Worm (Caenorhabditis elegans) whole organism, mixed stage, embryonic: ENCODE results near the gene C17H12.8.

Experiments used
- M03D4.4 ChIP-seq: sonication (generic microtip); optimal IDR thresholded peaks from 2 replicates; lab custom pipeline; 2017; ENCODE audit warnings: mild to moderate bottlenecking, missing genetic modification characterization, missing compliant biosample characterization
- bed-3 ChIP-seq: fragments of 200-800 bp; sonication (Bioruptor generic); optimal IDR thresholded peaks from 3 replicates; lab custom pipeline; 2018; ENCODE audit warnings: mild to moderate bottlenecking, missing genetic modification characterization, moderate library complexity, missing compliant biosample characterization
- blmp-1 ChIP-seq: fragments of 150-350 bp; optimal IDR thresholded peaks from 2 replicates; lab custom pipeline; 2014; ENCODE audit warnings: missing biosample characterization, missing genetic modification characterization
- ceh-39 ChIP-seq: fragments of 150-350 bp; optimal IDR thresholded peaks from 2 replicates; lab custom pipeline; 2014; ENCODE audit warnings: missing biosample characterization, missing genetic modification characterization
- ceh-43 ChIP-seq: fragments of 200-800 bp; sonication (Bioruptor generic); optimal IDR thresholded peaks from 2 replicates; lab custom pipeline; 2018; ENCODE audit warnings: mild to moderate bottlenecking, missing genetic modification characterization, moderate library complexity, missing compliant biosample characterization
- ceh-83 ChIP-seq: fragments of 200-800 bp; sonication (Bioruptor generic); optimal IDR thresholded peaks from 2 replicates; lab custom pipeline; 2018; ENCODE audit warnings: mild to moderate bottlenecking, missing genetic modification characterization, missing compliant biosample characterization
- ces-1 ChIP-seq: fragments of 150-350 bp; optimal IDR thresholded peaks from 2 replicates; lab custom pipeline; 2014; ENCODE audit warnings: missing biosample characterization, missing genetic modification reagents, missing genetic modification characterization
- drap-1 ChIP-seq: fragments of 200-800 bp; sonication (Bioruptor generic); optimal IDR thresholded peaks from 3 replicates; lab custom pipeline; 2018; ENCODE audit warnings: mild to moderate bottlenecking, missing genetic modification characterization, missing compliant biosample characterization
- elt-3 ChIP-seq: fragments of 150-350 bp; optimal IDR thresholded peaks from 2 replicates; lab custom pipeline; 2014; ENCODE audit warnings: missing biosample characterization, missing genetic modification characterization
- flh-1 ChIP-seq: fragments of 200-800 bp; sonication (Bioruptor generic); optimal IDR thresholded peaks from 2 replicates; lab custom pipeline; 2018; ENCODE audit warnings: mild to moderate bottlenecking, missing genetic modification characterization, moderate library complexity, missing compliant biosample characterization
- ham-2 ChIP-seq: fragments of 200-800 bp; sonication (Bioruptor generic); optimal IDR thresholded peaks from 2 replicates; lab custom pipeline; 2018; ENCODE audit warnings: mild to moderate bottlenecking, missing genetic modification characterization, missing compliant biosample characterization
- hlh-1 ChIP-seq: fragments of 150-350 bp; optimal IDR thresholded peaks from 2 replicates; lab custom pipeline; 2014; ENCODE audit warnings: missing biosample characterization, missing genetic modification reagents, missing genetic modification characterization
- lsy-2 ChIP-seq: fragments of 150-350 bp; optimal IDR thresholded peaks from 2 replicates; lab custom pipeline; 2014; ENCODE audit warnings: missing biosample characterization, missing genetic modification characterization
- mab-5 ChIP-seq: fragments of 150-350 bp; optimal IDR thresholded peaks from 2 replicates; lab custom pipeline; 2014; ENCODE audit warnings: missing biosample characterization, missing genetic modification characterization
- mep-1 ChIP-seq: fragments of 150-350 bp; optimal IDR thresholded peaks from 2 replicates; lab custom pipeline; 2017; ENCODE audit warnings: missing biosample characterization, missing genetic modification reagents, missing genetic modification characterization, inconsistent platforms
- mls-2 ChIP-seq: sonication (generic microtip); optimal IDR thresholded peaks from 2 replicates; lab custom pipeline; 2016; ENCODE audit warnings: mild to moderate bottlenecking, missing genetic modification characterization, moderate library complexity, missing compliant biosample characterization
- nhr-237 ChIP-seq: fragments of 150-350 bp; optimal IDR thresholded peaks from 2 replicates; lab custom pipeline; 2014; ENCODE audit warnings: missing biosample characterization, missing genetic modification characterization
- nhr-28 ChIP-seq: fragments of 150-350 bp; optimal IDR thresholded peaks from 2 replicates; lab custom pipeline; 2014; ENCODE audit warnings: missing biosample characterization, missing genetic modification characterization
- nhr-76 ChIP-seq: sonication (generic microtip); optimal IDR thresholded peaks from 2 replicates; lab custom pipeline; 2017; ENCODE audit warnings: missing biosample characterization, missing genetic modification characterization
- pha-4 ChIP-seq: fragments of 150-350 bp; optimal IDR thresholded peaks from 2 replicates; lab custom pipeline; 2018; ENCODE audit warnings: missing biosample characterization, missing genetic modification reagents, missing genetic modification characterization
- sem-2 ChIP-seq: fragments of 200-800 bp; sonication (Bioruptor generic); optimal IDR thresholded peaks from 2 replicates; lab custom pipeline; 2018; ENCODE audit warnings: mild to moderate bottlenecking, missing genetic modification characterization, missing compliant biosample characterization
- sptf-1 ChIP-seq: sonication (generic microtip); optimal IDR thresholded peaks from 2 replicates; lab custom pipeline; 2017; ENCODE audit warnings: mild to moderate bottlenecking, missing genetic modification characterization, moderate library complexity, missing compliant biosample characterization
- tbx-8 ChIP-seq: fragments of 200-800 bp; sonication (Bioruptor generic); optimal IDR thresholded peaks from 2 replicates; lab custom pipeline; 2018; ENCODE audit warnings: mild to moderate bottlenecking, missing genetic modification characterization, moderate library complexity, missing compliant biosample characterization
- unc-120 ChIP-seq: sonication (generic microtip); optimal IDR thresholded peaks from 2 replicates; lab custom pipeline; 2017; ENCODE audit warnings: missing genetic modification characterization, missing compliant biosample characterization; ENCODE audit not compliant: poor library complexity, severe bottlenecking
- unc-39 ChIP-seq: fragments of 150-350 bp; optimal IDR thresholded peaks from 2 replicates; lab custom pipeline; 2014; ENCODE audit warnings: missing biosample characterization, missing genetic modification characterization
- unc-62 ChIP-seq: fragments of 150-350 bp; optimal IDR thresholded peaks from 2 replicates; lab custom pipeline; 2014; ENCODE audit warnings: missing biosample characterization, missing genetic modification reagents, missing genetic modification characterization
- zip-8 ChIP-seq: fragments of 150-350 bp; optimal IDR thresholded peaks from 2 replicates; lab custom pipeline; 2014; ENCODE audit warnings: missing biosample characterization, missing genetic modification characterization
- ztf-11 ChIP-seq: fragments of 150-350 bp; optimal IDR thresholded peaks from 2 replicates; lab custom pipeline; 2014; ENCODE audit warnings: missing biosample characterization, missing genetic modification characterization

The C17H12.8 gene

DNA sequence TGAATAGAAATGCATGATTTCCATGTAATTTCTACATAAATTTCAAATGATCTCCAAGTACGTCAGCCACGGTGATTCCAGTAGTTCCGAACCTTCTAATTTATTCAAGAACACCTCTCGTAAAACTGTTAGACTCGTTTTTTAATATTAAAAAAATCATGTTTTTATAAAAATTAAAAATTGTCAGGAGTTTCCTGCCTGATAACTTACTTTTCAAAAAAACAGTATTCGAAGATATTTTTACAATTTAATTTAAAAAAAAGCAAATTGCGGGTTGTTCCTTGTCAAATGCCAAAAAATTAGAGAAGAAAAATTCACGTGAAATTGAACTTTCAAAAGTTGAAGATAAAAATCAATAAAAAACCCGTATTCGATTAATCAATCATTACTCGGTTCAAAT lies 23.0 kb upstream of the C17H12.8 start, which contains the start of the genes C17H12.3 and C17H12.12:
TSS of gene C17H12.3 (minus strand) at position 101 of the 400 bp plus-strand sequence.
TSS of gene C17H12.12 (plus strand) at position 396 of the 400 bp plus-strand sequence.
- TF ChIP-seq drap-1 (no peak), ztf-11 (tag; lab: Kevin White, UChicago) (no peak), sptf-1 (no peak), elt-3 (tag; lab: Kevin White, UChicago) (no peak), mls-2 (tag; lab: Kevin White, UChicago) (no peak), nhr-76 (tag; lab: Kevin White, UChicago) (no peak), mep-1 (tag; lab: Kevin White, UChicago) (no peak), flh-1 (GFP tag; lab: Kevin White, UChicago) (no peak), tbx-8 (GFP tag; lab: Kevin White, UChicago) (no peak), M03D4.4 (tag; lab: Kevin White, UChicago) (no peak), bed-3 (GFP tag; lab: Kevin White, UChicago) (no peak), unc-120 (tag; lab: Kevin White, UChicago) (no peak), sem-2 (no peak), nhr-28 (no peak), ham-2 (GFP tag; lab: Kevin White, UChicago) (no peak), mab-5 (tag; lab: Kevin White, UChicago) (no peak)

DNA sequence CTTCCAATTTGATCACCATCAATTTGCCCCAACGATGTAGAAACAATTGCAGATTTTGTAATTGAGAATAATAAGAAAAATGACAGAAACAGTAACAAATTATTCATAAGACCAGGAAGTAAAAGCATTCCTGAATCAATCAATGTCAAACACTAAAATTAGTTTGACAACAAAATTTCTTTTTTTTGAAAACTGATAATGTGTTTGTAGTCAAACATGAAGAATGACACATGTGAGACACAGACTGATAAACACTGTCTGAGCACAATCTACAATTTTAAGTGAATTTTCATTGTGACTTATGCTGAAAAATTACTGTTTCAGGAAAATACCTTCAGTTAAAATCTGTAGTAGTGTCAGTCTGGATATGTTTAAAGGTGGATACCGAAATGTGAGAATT lies 16.4 kb upstream of the C17H12.8 start, which contains the start of the genes cest-4 and C17H12.11:
TSS of gene cest-4 (minus strand) at position 206 of the 400 bp plus-strand sequence.
TSS of gene C17H12.11 (plus strand) at position 256 of the 400 bp plus-strand sequence.
- TF ChIP-seq flh-1 (GFP tag; lab: Kevin White, UChicago) = no peak
- TF ChIP-seq pha-4 = no peak
- no peak for TF ChIP-seq drap-1
- TF ChIP-seq lsy-2 = no peak
- no peak for TF ChIP-seq ceh-43 (GFP tag; lab: Kevin White, UChicago)
- TF ChIP-seq unc-39 (tag; lab: Kevin White, UChicago) = no peak
- no peak for TF ChIP-seq elt-3 (tag; lab: Kevin White, UChicago)
- no peak for TF ChIP-seq ces-1 (GFP tag; lab: Kevin White, UChicago)
- no peak for TF ChIP-seq mep-1 (tag; lab: Kevin White, UChicago)
- no peak for TF ChIP-seq ceh-39 (tag; lab: Kevin White, UChicago)

DNA sequence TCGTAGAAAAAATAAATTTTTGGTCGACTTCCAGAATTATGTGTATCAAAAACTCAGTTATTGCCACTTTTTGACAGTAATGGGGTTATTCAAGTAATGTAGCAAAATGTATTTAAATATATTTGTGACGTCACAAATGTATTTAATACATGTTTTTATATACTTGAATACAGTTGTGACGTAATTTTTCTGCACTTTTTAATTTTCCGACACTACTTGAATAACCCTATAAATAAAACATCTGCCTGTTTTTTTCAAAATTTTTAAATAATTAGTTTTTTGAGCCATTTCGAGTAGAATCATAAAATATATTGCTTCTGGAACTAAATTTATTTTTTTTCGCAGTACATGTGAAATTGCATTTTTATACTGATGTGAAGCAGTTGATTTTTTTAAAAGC lies 15.2 kb upstream of the C17H12.8 start:
- TF ChIP-seq blmp-1 (tag; lab: Kevin White, UChicago) = no peak
- peak; percentile 91 for TF ChIP-seq zip-8 (tag; lab: Kevin White, UChicago)
- TF ChIP-seq ceh-43 (GFP tag; lab: Kevin White, UChicago) = no peak
- TF ChIP-seq mab-5 (tag; lab: Kevin White, UChicago) = no peak
- no peak for TF ChIP-seq tbx-8 (GFP tag; lab: Kevin White, UChicago)
- TF ChIP-seq lsy-2 = no peak

DNA sequence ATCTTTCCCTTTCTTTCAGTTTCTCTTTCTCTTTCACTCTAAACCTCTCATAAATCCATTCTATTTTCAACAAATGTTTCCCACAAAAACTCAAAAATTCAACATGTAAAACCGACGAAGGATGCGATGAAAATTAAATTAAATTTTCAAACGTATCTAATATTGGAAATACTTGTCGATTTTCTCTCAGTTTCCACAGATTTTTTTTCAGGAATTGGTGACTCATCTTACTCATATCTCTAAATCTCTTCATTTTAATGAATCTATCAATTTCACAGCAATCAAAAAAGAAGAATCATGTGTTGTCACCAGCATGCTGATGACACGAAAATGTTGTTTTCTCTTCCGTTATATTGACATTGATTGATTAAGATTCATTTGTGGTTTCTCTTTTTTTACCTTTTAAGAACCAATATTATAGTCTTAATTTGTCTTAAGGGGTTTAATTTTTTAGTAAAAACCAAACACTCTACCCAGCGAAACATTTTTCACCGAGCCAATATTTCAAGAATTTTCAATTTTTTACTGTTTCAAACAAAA lies 14.6 kb upstream of the C17H12.8 start:
- no peak for TF ChIP-seq pha-4
- TF ChIP-seq unc-62 (GFP tag; lab: Kevin White, UChicago) = peak; percentile 61
- TF ChIP-seq bed-3 (GFP tag; lab: Kevin White, UChicago) = no peak

DNA sequence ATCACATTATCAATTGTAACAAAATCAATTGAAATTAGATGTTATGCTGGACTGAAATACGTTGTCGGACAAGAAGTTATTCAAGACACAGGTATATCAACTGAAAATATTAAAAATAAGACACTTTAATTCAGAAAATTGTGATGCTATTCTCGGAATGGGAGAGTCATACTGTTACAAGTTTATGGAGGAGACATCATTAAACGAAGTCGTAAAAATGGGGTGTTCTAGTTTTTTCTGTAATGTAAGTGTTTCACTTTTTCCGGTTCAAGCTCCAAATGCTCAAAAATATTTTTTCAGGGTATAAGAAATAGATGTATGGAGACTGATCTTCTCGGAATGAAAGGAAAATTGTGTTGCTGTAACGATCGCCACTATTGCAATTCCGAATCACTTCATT lies 13.7 kb upstream of the C17H12.8 start, which contains the start of gene C17H12.37:
TSS of gene C17H12.37 (plus strand) at position 301 of the 400 bp plus-strand sequence.
- no peak for TF ChIP-seq ztf-11 (tag; lab: Kevin White, UChicago)
- TF ChIP-seq M03D4.4 (tag; lab: Kevin White, UChicago) = no peak
- no peak for TF ChIP-seq nhr-237 (tag; lab: Kevin White, UChicago)
- TF ChIP-seq ceh-83 (GFP tag; lab: Kevin White, UChicago) = no peak
- TF ChIP-seq hlh-1 (tag; lab: Kevin White, UChicago) = no peak
- TF ChIP-seq unc-39 (tag; lab: Kevin White, UChicago) = no peak
- no peak for TF ChIP-seq sem-2
- no peak for TF ChIP-seq mls-2 (tag; lab: Kevin White, UChicago)
- no peak for TF ChIP-seq nhr-76 (tag; lab: Kevin White, UChicago)
- TF ChIP-seq, all 35 proteins: peak for 0
